Worm (Caenorhabditis elegans) whole organism, L1 larva: ENCODE results near the gene mks-1.

Experiments
- C04F5.9 ChIP-seq: sonication (generic microtip); optimal IDR thresholded peaks from 2 replicates; lab custom pipeline; 2016; ENCODE audit warnings: missing genetic modification characterization, missing compliant biosample characterization
- F16B12.6 ChIP-seq: fragments of 150-350 bp; optimal IDR thresholded peaks from 2 replicates; lab custom pipeline; 2014; ENCODE audit warnings: missing biosample characterization, missing genetic modification characterization
- Y116A8C.19 ChIP-seq: sonication (generic microtip); optimal IDR thresholded peaks from 2 replicates; lab custom pipeline; 2016; ENCODE audit warnings: missing compliant biosample characterization, missing genetic modification characterization, borderline replicate concordance
- aha-1 ChIP-seq: fragments of 150-350 bp; optimal IDR thresholded peaks from 2 replicates; lab custom pipeline; 2014; ENCODE audit warnings: missing biosample characterization, missing genetic modification characterization
- aly-2 ChIP-seq: fragments of 150-350 bp; optimal IDR thresholded peaks from 2 replicates; lab custom pipeline; 2014; ENCODE audit warnings: missing biosample characterization, missing genetic modification characterization
- ceh-82 ChIP-seq, 3 experiments: fragments of 150-350 bp in 1 of 3; sonication (generic microtip) in 2 of 3; optimal IDR thresholded peaks; 2 replicates each; lab custom pipeline; 2014 to 2017; ENCODE audit warnings: missing biosample characterization in 3 of 3, missing genetic modification characterization in 3 of 3
- ceh-90 ChIP-seq: sonication (generic microtip); optimal IDR thresholded peaks from 2 replicates; lab custom pipeline; 2016; ENCODE audit warnings: missing genetic modification characterization, missing compliant biosample characterization
- ces-1 ChIP-seq: fragments of 150-350 bp; optimal IDR thresholded peaks from 2 replicates; lab custom pipeline; 2014; ENCODE audit warnings: missing biosample characterization, missing genetic modification reagents, missing genetic modification characterization
- dpl-1 ChIP-seq, 3 experiments: fragments of 150-350 bp in 2 of 3; sonication (generic microtip) in 1 of 3; optimal IDR thresholded peaks; 2 replicates each; lab custom pipeline; 2014 to 2017; ENCODE audit warnings: missing biosample characterization in 3 of 3, missing genetic modification characterization in 3 of 3, missing genetic modification reagents in 3 of 3
- efl-1 ChIP-seq, 4 experiments: fragments of 150-350 bp; optimal IDR thresholded peaks in 3 of 4; peaks in 1 of 4; 1 replicate in 1 of 4; 2 replicates in 3 of 4; lab custom pipeline; 2014; ENCODE audit warnings: missing biosample characterization in 2 of 4, missing genetic modification characterization in 2 of 4, missing genetic modification reagents in 2 of 4
- efl-3 ChIP-seq: fragments of 200-800 bp; sonication (Bioruptor generic); optimal IDR thresholded peaks from 2 replicates; lab custom pipeline; 2018; ENCODE audit warnings: mild to moderate bottlenecking, missing genetic modification characterization, missing compliant biosample characterization
- egl-27 ChIP-seq, 2 experiments: fragments of 150-350 bp in 1 of 2; sonication (generic microtip); optimal IDR thresholded peaks; 3 replicates each; lab custom pipeline; 2017 to 2018; ENCODE audit warnings: missing biosample characterization in 2 of 2, missing genetic modification characterization in 2 of 2, missing genetic modification reagents in 2 of 2
- elt-2 ChIP-seq: sonication (generic microtip); optimal IDR thresholded peaks from 2 replicates; lab custom pipeline; 2016; ENCODE audit warnings: missing genetic modification characterization, mild to moderate bottlenecking, inconsistent platforms, missing compliant biosample characterization, missing genetic modification reagents
- grh-1 ChIP-seq: fragments of 200-800 bp; sonication (Bioruptor generic); IDR thresholded peaks from 2 replicates; pipeline ENCODE4 v1.3.6; 2022; ENCODE audit warnings: missing genetic modification reagents, missing genetic modification characterization, missing compliant biosample characterization
- hlh-17 ChIP-seq: fragments of 200-800 bp; sonication (Bioruptor generic); optimal IDR thresholded peaks from 2 replicates; lab custom pipeline; 2018; ENCODE audit warnings: missing genetic modification characterization, mild to moderate bottlenecking, missing compliant biosample characterization, moderate library complexity, borderline replicate concordance
- hpl-2 ChIP-seq: fragments of 150-350 bp; optimal IDR thresholded peaks from 2 replicates; lab custom pipeline; 2014; ENCODE audit warnings: missing biosample characterization, missing genetic modification reagents, missing genetic modification characterization
- isw-1 ChIP-seq: fragments of 200-800 bp; sonication (Bioruptor generic); IDR thresholded peaks from 2 replicates; pipeline ENCODE4 v1.3.6; 2022; ENCODE audit warnings: missing genetic modification characterization, missing compliant biosample characterization
- lin-14 ChIP-seq: fragments of 200-800 bp; sonication (Bioruptor generic); optimal IDR thresholded peaks from 2 replicates; lab custom pipeline; 2018; ENCODE audit warnings: mild to moderate bottlenecking, missing genetic modification characterization, moderate library complexity, missing compliant biosample characterization
- lin-35 ChIP-seq, 2 experiments: fragments of 150-350 bp; optimal IDR thresholded peaks; 2 replicates each; lab custom pipeline; 2014; ENCODE audit warnings: missing biosample characterization in 2 of 2, missing genetic modification characterization in 2 of 2, missing genetic modification reagents in 2 of 2
- lin-39 ChIP-seq: fragments of 150-350 bp; optimal IDR thresholded peaks from 2 replicates; lab custom pipeline; 2014; ENCODE audit warnings: missing biosample characterization, missing genetic modification reagents, missing genetic modification characterization
- lir-3 ChIP-seq: sonication (generic microtip); optimal IDR thresholded peaks from 2 replicates; lab custom pipeline; 2016; ENCODE audit warnings: mild to moderate bottlenecking, missing genetic modification characterization, moderate library complexity, missing compliant biosample characterization; ENCODE audit not compliant: poor library complexity
- lsy-2 ChIP-seq, 2 experiments: fragments of 150-350 bp; optimal IDR thresholded peaks; 2 replicates each; lab custom pipeline; 2014; ENCODE audit warnings: missing biosample characterization in 2 of 2, missing genetic modification characterization in 2 of 2
- nhr-19 ChIP-seq: fragments of 200-800 bp; sonication (Bioruptor generic); conservative IDR thresholded peaks from 2 replicates; pipeline ENCODE4 v1.3.6; 2022; ENCODE audit warnings: missing genetic modification characterization, missing compliant biosample characterization
- nhr-20 ChIP-seq: sonication (generic microtip); optimal IDR thresholded peaks from 2 replicates; lab custom pipeline; 2016; ENCODE audit warnings: mild to moderate bottlenecking, missing genetic modification characterization, missing compliant biosample characterization
- nhr-237 ChIP-seq: fragments of 150-350 bp; optimal IDR thresholded peaks from 2 replicates; lab custom pipeline; 2014; ENCODE audit warnings: missing biosample characterization, missing genetic modification characterization
- nhr-47 ChIP-seq: sonication (generic microtip); optimal IDR thresholded peaks from 2 replicates; lab custom pipeline; 2016; ENCODE audit warnings: mild to moderate bottlenecking, missing genetic modification characterization, moderate library complexity, missing compliant biosample characterization
- nhr-71 ChIP-seq: sonication (generic microtip); optimal IDR thresholded peaks from 2 replicates; lab custom pipeline; 2016; ENCODE audit warnings: mild to moderate bottlenecking, missing genetic modification characterization, moderate library complexity, missing compliant biosample characterization
- nhr-76 ChIP-seq: sonication (generic microtip); optimal IDR thresholded peaks from 2 replicates; lab custom pipeline; 2017; ENCODE audit warnings: missing biosample characterization, missing genetic modification characterization
- pag-3 ChIP-seq: sonication (generic microtip); optimal IDR thresholded peaks from 2 replicates; lab custom pipeline; 2017; ENCODE audit warnings: missing genetic modification characterization, mild to moderate bottlenecking, missing compliant biosample characterization, antibody characterized with exemption, borderline replicate concordance; ENCODE audit not compliant: insufficient read depth
- pax-3 ChIP-seq: fragments of 200-800 bp; sonication (Bioruptor generic); optimal IDR thresholded peaks from 2 replicates; lab custom pipeline; 2018; ENCODE audit warnings: mild to moderate bottlenecking, missing genetic modification characterization, moderate library complexity, missing compliant biosample characterization
- pqm-1 ChIP-seq: sonication (generic microtip); optimal IDR thresholded peaks from 3 replicates; lab custom pipeline; 2017; ENCODE audit warnings: missing biosample characterization, missing genetic modification characterization
- rnt-1 ChIP-seq: sonication (generic microtip); optimal IDR thresholded peaks from 2 replicates; lab custom pipeline; 2016; ENCODE audit warnings: mild to moderate bottlenecking, missing genetic modification characterization, moderate library complexity, missing compliant biosample characterization
- skn-1 ChIP-seq: fragments of 150-350 bp; optimal IDR thresholded peaks from 2 replicates; lab custom pipeline; 2014; ENCODE audit warnings: missing biosample characterization, missing genetic modification characterization
- snu-23 ChIP-seq: sonication (generic microtip); optimal IDR thresholded peaks from 2 replicates; lab custom pipeline; 2016; ENCODE audit warnings: missing genetic modification characterization, missing compliant biosample characterization
- tlp-1 ChIP-seq: fragments of 150-350 bp; optimal IDR thresholded peaks from 2 replicates; lab custom pipeline; 2014; ENCODE audit warnings: missing biosample characterization, missing genetic modification characterization
- unc-98 ChIP-seq: fragments of 200-800 bp; sonication (Bioruptor generic); IDR thresholded peaks from 2 replicates; pipeline ENCODE4 v1.3.6; 2022; ENCODE audit warnings: missing genetic modification characterization, missing compliant biosample characterization
- vab-15 ChIP-seq: sonication (generic microtip); optimal IDR thresholded peaks from 2 replicates; lab custom pipeline; 2017; ENCODE audit warnings: missing genotype, mild to moderate bottlenecking, missing genetic modification characterization, missing compliant biosample characterization
- zag-1 ChIP-seq: fragments of 150-350 bp; optimal IDR thresholded peaks from 2 replicates; lab custom pipeline; 2014; ENCODE audit warnings: missing biosample characterization, missing genetic modification characterization
- zip-4 ChIP-seq: fragments of 200-800 bp; sonication (Bioruptor generic); optimal IDR thresholded peaks from 2 replicates; lab custom pipeline; 2018; ENCODE audit warnings: mild to moderate bottlenecking, missing genetic modification characterization, moderate library complexity, missing compliant biosample characterization
- ztf-11 ChIP-seq, 2 experiments: sonication (generic microtip); optimal IDR thresholded peaks; 2 replicates each; lab custom pipeline; 2016 to 2017; ENCODE audit warnings: missing genetic modification characterization in 2 of 2, missing biosample characterization in 1 of 2, missing compliant biosample characterization in 1 of 2

mks-1 gene

DNA sequence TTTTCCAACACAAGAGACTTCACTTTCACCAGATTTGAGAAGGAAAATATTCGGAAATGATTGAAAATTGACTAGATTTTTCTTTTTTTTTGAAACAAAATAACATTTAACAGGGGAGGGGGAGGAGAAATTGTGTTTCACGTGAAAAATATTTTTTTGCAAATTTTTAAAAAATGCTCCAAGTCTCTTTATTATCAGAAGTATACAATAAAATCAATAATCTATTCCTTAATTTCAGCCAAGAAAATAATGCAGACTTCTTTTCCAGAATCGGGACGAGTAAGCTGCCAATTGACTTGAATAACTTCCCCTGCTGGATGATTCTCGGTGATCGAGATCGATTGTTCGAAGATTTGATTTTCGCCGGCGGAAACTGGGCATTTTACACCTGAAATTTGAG, 12.2 kb downstream of the mks-1 start, which contains the start of gene R148.7:
R148.7 (minus strand) TSS at position 101 of the 400 bp plus-strand sequence.
- TF ChIP-seq efl-1 (optimal IDR thresholded peaks at IDR 0.05; lab: Kevin White, UChicago): no peak
- TF ChIP-seq efl-1 (GFP tag; optimal IDR thresholded peaks at IDR 0.05 in 1 of 2; lab: Kevin White, UChicago): peak in 1 of 2 experiments; percentile 43
- TF ChIP-seq ces-1 (GFP tag; lab: Kevin White, UChicago): no peak
- no peak for TF ChIP-seq pqm-1 (tag; lab: Kevin White, UChicago)
- no peak for TF ChIP-seq zip-4 (GFP tag; lab: Kevin White, UChicago)
- no peak for TF ChIP-seq dpl-1 (GFP tag; optimal IDR thresholded peaks at IDR 0.05; lab: Kevin White, UChicago)
- no peak for TF ChIP-seq F16B12.6 (tag; lab: Kevin White, UChicago)
- no peak for TF ChIP-seq ztf-11 (tag; optimal IDR thresholded peaks at IDR 0.05; lab: Kevin White, UChicago)
- no peak for TF ChIP-seq C04F5.9 (tag; lab: Kevin White, UChicago)

DNA sequence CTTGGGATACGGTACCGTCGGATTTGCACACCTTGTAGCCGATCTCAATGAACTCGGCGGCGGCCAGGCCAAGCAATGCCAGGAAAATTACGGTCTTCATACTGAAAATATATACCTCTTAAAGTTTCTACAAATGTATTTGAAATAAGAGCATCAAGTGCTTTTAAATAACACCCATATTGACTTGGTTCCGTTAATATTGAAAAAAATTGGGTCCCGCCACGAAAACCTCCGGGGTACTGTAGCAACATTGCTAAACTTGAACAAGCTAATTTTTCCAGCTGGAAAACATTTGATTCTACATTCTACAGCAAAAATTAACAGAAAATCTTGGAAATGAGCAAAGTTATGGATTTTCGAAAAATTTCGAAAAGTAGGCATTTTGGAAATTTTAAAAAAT, 13.3 kb downstream of the mks-1 start, which contains the start of gene heh-1:
heh-1 (minus strand) TSS at position 101 of the 400 bp plus-strand sequence.
- no peak for TF ChIP-seq lsy-2 (tag; optimal IDR thresholded peaks at IDR 0.05; lab: Kevin White, UChicago)
- TF ChIP-seq C04F5.9 (tag; lab: Kevin White, UChicago): no peak
- no peak for TF ChIP-seq aly-2
- TF ChIP-seq lin-35 (GFP tag; optimal IDR thresholded peaks at IDR 0.05; lab: Kevin White, UChicago): no peak
- no peak for TF ChIP-seq skn-1 (tag; lab: Kevin White, UChicago)
- TF ChIP-seq hpl-2 (GFP tag; lab: Kevin White, UChicago): no peak
- TF ChIP-seq tlp-1 (tag; lab: Kevin White, UChicago): no peak
- TF ChIP-seq ceh-90 (tag; lab: Kevin White, UChicago): no peak
- TF ChIP-seq Y116A8C.19 (tag; lab: Kevin White, UChicago): no peak
- TF ChIP-seq pqm-1 (tag; lab: Kevin White, UChicago): no peak
- TF ChIP-seq lir-3 (tag; lab: Kevin White, UChicago): no peak
- no peak for TF ChIP-seq egl-27 (tag; optimal IDR thresholded peaks at IDR 0.05; lab: Kevin White, UChicago)
- no peak for TF ChIP-seq lin-39 (tag; lab: Kevin White, UChicago)
- TF ChIP-seq rnt-1 (tag; lab: Kevin White, UChicago): no peak
- no peak for TF ChIP-seq dpl-1 (GFP tag; optimal IDR thresholded peaks at IDR 0.05; lab: Kevin White, UChicago)
- no peak for TF ChIP-seq grh-1
- TF ChIP-seq zag-1 (tag; lab: Kevin White, UChicago): no peak
- TF ChIP-seq efl-3 (GFP tag; lab: Kevin White, UChicago): no peak

ce11 chrIII:3200563-3200962, 14.5 kb downstream of the mks-1 start:
- no peak for TF ChIP-seq nhr-20 (tag; lab: Kevin White, UChicago)
- peak; percentile 36 for TF ChIP-seq snu-23 (GFP tag; lab: Kevin White, UChicago)
- TF ChIP-seq nhr-47 (tag; lab: Kevin White, UChicago): no peak
- peak in 1 of 2 experiments; percentile 10 for TF ChIP-seq lsy-2 (tag; optimal IDR thresholded peaks at IDR 0.05; lab: Kevin White, UChicago)
- no peak for TF ChIP-seq elt-2
- no peak for TF ChIP-seq aha-1 (tag; lab: Kevin White, UChicago)
- peak; percentile 77 for TF ChIP-seq lin-14 (GFP tag; lab: Kevin White, UChicago)
- TF ChIP-seq lin-39 (tag; lab: Kevin White, UChicago): peak; percentile 21
- TF ChIP-seq hlh-17 (GFP tag; lab: Kevin White, UChicago): no peak
- TF ChIP-seq ceh-82 (tag; optimal IDR thresholded peaks at IDR 0.05; lab: Kevin White, UChicago): no peak
- peak; percentile 16 for TF ChIP-seq pag-3
- TF ChIP-seq pax-3: no peak
- no peak for TF ChIP-seq dpl-1 (GFP tag; optimal IDR thresholded peaks at IDR 0.05; lab: Kevin White, UChicago)
- TF ChIP-seq nhr-71 (tag; lab: Kevin White, UChicago): peak; percentile 41
- TF ChIP-seq nhr-76 (tag; lab: Kevin White, UChicago): no peak
- no peak for TF ChIP-seq nhr-237 (tag; lab: Kevin White, UChicago)
- no peak for TF ChIP-seq vab-15 (tag; lab: Kevin White, UChicago)
- peak; percentile 14 for TF ChIP-seq nhr-19 (GFP tag; lab: Robert Waterston, UW)
- no peak for TF ChIP-seq isw-1 (GFP tag; lab: Robert Waterston, UW)
- 0 out of 2 replicates have a peak, but pooled peaks have one; percentile 28 for TF ChIP-seq unc-98 (GFP tag; lab: Robert Waterston, UW)
- TF ChIP-seq rnt-1 (tag; lab: Kevin White, UChicago): peak; percentile 77
